Fruit fly (Drosophila melanogaster) whole organism, embryonic: Measurements from ENCODE around the gene sea.

Source experiments
- Abd-B ChIP-seq: fragments of 200-800 bp; sonication (Bioruptor generic); optimal IDR thresholded peaks from 2 replicates; lab custom pipeline; 2018; ENCODE audit warnings: missing biosample characterization, mild to moderate bottlenecking, missing genetic modification characterization, moderate library complexity
- Awh ChIP-seq: fragments of 200-800 bp; sonication (Bioruptor generic); IDR thresholded peaks from 2 replicates; pipeline ENCODE4, ENCODE4 v1.3.6; 2022; ENCODE audit warnings: missing biosample characterization, missing genetic modification characterization
- Blimp-1 ChIP-seq: fragments of 200-800 bp; sonication (Bioruptor generic); optimal IDR thresholded peaks from 3 replicates; lab custom pipeline; 2018; ENCODE audit warnings: missing biosample characterization, missing genetic modification characterization, mild to moderate bottlenecking, moderate library complexity, missing genetic modification reagents
- BtbVII ChIP-seq: fragments of 200-800 bp; sonication (Bioruptor generic); optimal IDR thresholded peaks from 3 replicates; lab custom pipeline; 2017; ENCODE audit warnings: missing biosample characterization, mild to moderate bottlenecking, missing genetic modification characterization
- CG11695 ChIP-seq: fragments of 200-800 bp; sonication (Bioruptor generic); IDR thresholded peaks from 3 replicates; pipeline ENCODE4 v1.3.6; 2022; ENCODE audit warnings: missing biosample characterization, missing genetic modification characterization
- CG13424 ChIP-seq: fragments of 200-800 bp; sonication (Bioruptor generic); optimal IDR thresholded peaks from 2 replicates; lab custom pipeline; 2019; ENCODE audit warnings: missing biosample characterization, mild to moderate bottlenecking, missing genetic modification characterization, moderate library complexity
- CG14860 ChIP-seq: fragments of 200-800 bp; sonication (Bioruptor generic); IDR thresholded peaks from 3 replicates; pipeline ENCODE4 v1.3.6; 2022; ENCODE audit warnings: missing biosample characterization, missing genetic modification characterization; ENCODE audit not compliant: partially characterized antibody
- CG17385 ChIP-seq: fragments of 200-800 bp; sonication (Bioruptor generic); optimal IDR thresholded peaks from 3 replicates; lab custom pipeline; 2018; ENCODE audit warnings: missing biosample characterization, mild to moderate bottlenecking, missing genetic modification characterization
- CG17568 ChIP-seq: fragments of 200-800 bp; sonication (Bioruptor generic); optimal IDR thresholded peaks from 2 replicates; lab custom pipeline; 2018; ENCODE audit warnings: missing biosample characterization, mild to moderate bottlenecking, missing genetic modification characterization, moderate library complexity
- CG2116 ChIP-seq: fragments of 200-800 bp; sonication (Bioruptor generic); optimal IDR thresholded peaks from 3 replicates; lab custom pipeline; 2018; ENCODE audit warnings: missing biosample characterization, mild to moderate bottlenecking, missing genetic modification characterization
- CG32532 ChIP-seq: fragments of 200-800 bp; sonication (Bioruptor generic); IDR thresholded peaks from 2 replicates; pipeline ENCODE4 v1.3.6; 2022; ENCODE audit warnings: missing biosample characterization, missing genetic modification characterization
- CG34224 ChIP-seq: fragments of 200-800 bp; sonication (Bioruptor generic); IDR thresholded peaks from 3 replicates; pipeline ENCODE4 v1.3.6; 2022; ENCODE audit warnings: missing biosample characterization, missing genetic modification characterization; ENCODE audit not compliant: partially characterized antibody
- CG4328 ChIP-seq: fragments of 200-800 bp; sonication (Bioruptor generic); optimal IDR thresholded peaks from 3 replicates; lab custom pipeline; 2017; ENCODE audit warnings: missing biosample characterization, missing genetic modification reagents, missing genetic modification characterization
- CG4360 ChIP-seq: fragments of 200-800 bp; sonication (Bioruptor generic); IDR thresholded peaks from 2 replicates; pipeline ENCODE4 v1.3.6; 2022; ENCODE audit warnings: missing biosample characterization, missing genetic modification characterization
- CG6791 ChIP-seq: fragments of 200-800 bp; sonication (Bioruptor generic); IDR thresholded peaks from 3 replicates; pipeline ENCODE4 v1.3.6; 2022; ENCODE audit warnings: missing biosample characterization, missing genetic modification characterization; ENCODE audit not compliant: partially characterized antibody
- CG6813 ChIP-seq: fragments of 200-800 bp; sonication (Bioruptor generic); optimal IDR thresholded peaks from 2 replicates; lab custom pipeline; 2017; ENCODE audit warnings: missing biosample characterization, missing genetic modification characterization, mild to moderate bottlenecking, moderate library complexity, missing genetic modification reagents
- Chrac-16 ChIP-seq: fragments of 200-800 bp; sonication (Bioruptor generic); optimal IDR thresholded peaks from 3 replicates; lab custom pipeline; 2016; ENCODE audit warnings: missing biosample characterization, missing genetic modification characterization
- Dref ChIP-seq: fragments of 200-800 bp; sonication (Bioruptor generic); IDR thresholded peaks from 2 replicates; pipeline ENCODE4 v1.3.6; 2022; ENCODE audit warnings: missing biosample characterization, missing genetic modification characterization
- Drgx ChIP-seq: fragments of 200-800 bp; sonication (Bioruptor generic); IDR thresholded peaks from 2 replicates; pipeline ENCODE4 v1.3.6; 2022; ENCODE audit warnings: missing biosample characterization, missing genetic modification characterization
- E2f2 ChIP-seq: fragments of 200-800 bp; sonication (Bioruptor generic); IDR thresholded peaks from 2 replicates; pipeline ENCODE4 v1.3.6; 2022; ENCODE audit warnings: missing biosample characterization, missing genetic modification characterization
- HLHmδ ChIP-seq: fragments of 200-800 bp; sonication (Bioruptor generic); optimal IDR thresholded peaks from 2 replicates; lab custom pipeline; 2018; ENCODE audit warnings: missing biosample characterization, mild to moderate bottlenecking, missing genetic modification characterization, moderate library complexity
- Nf-YA ChIP-seq: fragments of 200-800 bp; sonication (Bioruptor generic); IDR thresholded peaks from 2 replicates; pipeline ENCODE4 v1.3.6; 2022; ENCODE audit warnings: missing biosample characterization, missing genetic modification characterization
- Opbp ChIP-seq: fragments of 200-800 bp; sonication (Bioruptor generic); IDR thresholded peaks from 3 replicates; pipeline ENCODE4 v1.3.6; 2022; ENCODE audit warnings: missing biosample characterization, missing genetic modification characterization; ENCODE audit not compliant: partially characterized antibody
- PHDP ChIP-seq: fragments of 200-800 bp; sonication (Bioruptor generic); optimal IDR thresholded peaks from 3 replicates; lab custom pipeline; 2018; ENCODE audit warnings: missing biosample characterization, mild to moderate bottlenecking, missing genetic modification characterization, moderate library complexity
- Trl ChIP-seq, 3 experiments: fragments of >200 bp in 2 of 3; fragments of 200-800 bp in 1 of 3; sonication (Bioruptor generic) in 1 of 3; optimal IDR thresholded peaks; 2 replicates in 1 of 3; 3 replicates in 2 of 3; lab custom pipeline; 2016 to 2017; ENCODE audit warnings: missing biosample characterization in 1 of 3, missing genetic modification characterization in 1 of 3
- Xrp1 ChIP-seq: fragments of 200-800 bp; sonication (Bioruptor generic); IDR thresholded peaks from 2 replicates; pipeline ENCODE4 v1.3.6; 2022; ENCODE audit warnings: missing biosample characterization, missing genetic modification characterization
- chinmo ChIP-seq: fragments of 200-800 bp; sonication (Bioruptor generic); IDR thresholded peaks from 4 replicates; pipeline ENCODE4 v1.3.6; 2022; ENCODE audit warnings: missing biosample characterization, missing genetic modification characterization; ENCODE audit not compliant: partially characterized antibody
- chm ChIP-seq: fragments of 200-800 bp; sonication (Bioruptor generic); IDR thresholded peaks from 2 replicates; pipeline ENCODE4 v1.3.6; 2022; ENCODE audit warnings: missing biosample characterization, missing genetic modification characterization
- ci ChIP-seq: fragments of 200-800 bp; sonication (Bioruptor generic); IDR thresholded peaks from 3 replicates; pipeline ENCODE4 v1.3.6; 2022; ENCODE audit warnings: missing biosample characterization, missing genetic modification characterization
- crol ChIP-seq: fragments of 200-800 bp; sonication (Bioruptor generic); IDR thresholded peaks from 2 replicates; pipeline ENCODE4 v1.3.6; 2022; ENCODE audit warnings: missing biosample characterization, missing genetic modification characterization
- crp ChIP-seq, 2 experiments: fragments of 200-800 bp; sonication (Bioruptor generic); optimal IDR thresholded peaks; 2 replicates in 1 of 2; 3 replicates in 1 of 2; lab custom pipeline; 2017; ENCODE audit warnings: missing biosample characterization in 2 of 2, missing genetic modification characterization in 2 of 2, mild to moderate bottlenecking in 1 of 2, moderate library complexity in 1 of 2
- cwo ChIP-seq: fragments of 200-800 bp; sonication (Bioruptor generic); optimal IDR thresholded peaks from 3 replicates; lab custom pipeline; 2017; ENCODE audit warnings: missing biosample characterization, missing genetic modification characterization, mild to moderate bottlenecking, moderate library complexity, missing genetic modification reagents
- fu2 ChIP-seq: fragments of 200-800 bp; sonication (Bioruptor generic); optimal IDR thresholded peaks from 2 replicates; lab custom pipeline; 2016; ENCODE audit warnings: missing biosample characterization, missing genetic modification characterization
- gcm ChIP-seq: fragments of 200-800 bp; sonication (Bioruptor generic); optimal IDR thresholded peaks from 2 replicates; lab custom pipeline; 2019; ENCODE audit warnings: missing biosample characterization, mild to moderate bottlenecking, missing genetic modification characterization, moderate library complexity
- hbn ChIP-seq: fragments of 200-800 bp; sonication (Bioruptor generic); IDR thresholded peaks from 2 replicates; pipeline ENCODE4 v1.3.6; 2022; ENCODE audit warnings: missing biosample characterization, missing genetic modification characterization; ENCODE audit not compliant: partially characterized antibody
- lbe ChIP-seq: fragments of 200-800 bp; sonication (Bioruptor generic); optimal IDR thresholded peaks from 2 replicates; lab custom pipeline; 2016; ENCODE audit warnings: missing biosample characterization, mild to moderate bottlenecking, missing genetic modification characterization
- oc ChIP-seq: fragments of 200-800 bp; sonication (Bioruptor generic); optimal IDR thresholded peaks from 2 replicates; lab custom pipeline; 2018; ENCODE audit warnings: missing biosample characterization, mild to moderate bottlenecking, missing genetic modification characterization, moderate library complexity
- onecut ChIP-seq: fragments of 200-800 bp; sonication (Bioruptor generic); IDR thresholded peaks from 2 replicates; pipeline ENCODE4 v1.3.6; 2022; ENCODE audit warnings: missing biosample characterization, missing genetic modification characterization
- phol ChIP-seq: fragments of 200-800 bp; sonication (Bioruptor generic); optimal IDR thresholded peaks from 3 replicates; lab custom pipeline; 2018; ENCODE audit warnings: missing biosample characterization, mild to moderate bottlenecking, missing genetic modification characterization, moderate library complexity
- sna ChIP-seq: fragments of 200-800 bp; sonication (Bioruptor generic); IDR thresholded peaks from 2 replicates; pipeline ENCODE4 v1.3.6; 2022; ENCODE audit warnings: missing biosample characterization, missing genetic modification characterization; ENCODE audit not compliant: partially characterized antibody
- sob ChIP-seq: fragments of 200-800 bp; sonication (Bioruptor generic); IDR thresholded peaks from 2 replicates; pipeline ENCODE4 v1.3.6; 2022; ENCODE audit warnings: missing biosample characterization, missing genetic modification characterization
- stc ChIP-seq: fragments of 200-800 bp; sonication (Bioruptor generic); IDR thresholded peaks from 2 replicates; pipeline ENCODE4 v1.3.6; 2022; ENCODE audit warnings: missing biosample characterization, missing genetic modification characterization
- trem ChIP-seq: fragments of 200-800 bp; optimal IDR thresholded peaks from 3 replicates; lab custom pipeline; 2019; ENCODE audit warnings: missing biosample characterization, mild to moderate bottlenecking, missing genetic modification characterization, moderate library complexity
- ttk ChIP-seq: fragments of 200-800 bp; sonication (Bioruptor generic); IDR thresholded peaks from 2 replicates; pipeline ENCODE4 v2.1.2; 2022; ENCODE audit warnings: missing biosample characterization, missing genetic modification characterization
- vvl ChIP-seq: fragments of 200-800 bp; sonication (Bioruptor generic); IDR thresholded peaks from 2 replicates; pipeline ENCODE4 v1.3.6; 2022; ENCODE audit warnings: missing biosample characterization, missing genetic modification characterization
- wek ChIP-seq: fragments of 200-800 bp; sonication (Bioruptor generic); optimal IDR thresholded peaks from 3 replicates; lab custom pipeline; 2018; ENCODE audit warnings: missing biosample characterization, mild to moderate bottlenecking, missing genetic modification characterization, moderate library complexity

The sea gene

dm6 chr3R:11604654-11605436, 38.0 kb upstream of the sea start (continued):
- TF ChIP-seq CG4360 (GFP tag; lab: Robert Waterston, UW): peak; percentile 50
- TF ChIP-seq gcm (GFP tag; lab: Kevin White, UChicago): peak; percentile 44
- TF ChIP-seq CG11695 (GFP tag; lab: Robert Waterston, UW): 0 out of 3 replicates have a peak, but pooled peaks have one; percentile 44
- TF ChIP-seq crp (GFP tag; optimal IDR thresholded peaks at IDR 0.05; lab: Kevin White, UChicago): peak in 1 of 2 experiments; percentile 53
- peak; percentile 44 for TF ChIP-seq BtbVII (GFP tag; lab: Kevin White, UChicago)
- TF ChIP-seq Drgx: peak; percentile 59; the same call in 1 of the 2 replicates
- TF ChIP-seq ci (GFP tag; lab: Robert Waterston, UW): peak; percentile 16; the same call in 1 of the 3 replicates
- TF ChIP-seq Awh (GFP tag; lab: Robert Waterston, UW): 0 out of 2 replicates have a peak, but pooled peaks have one; percentile 26
- peak; percentile 84 for TF ChIP-seq CG34224 (GFP tag; lab: Robert Waterston, UW)
- TF ChIP-seq crol (GFP tag; lab: Robert Waterston, UW): peak; percentile 43; the same call in 1 of the 2 replicates
- peak; percentile 98 for TF ChIP-seq onecut
- TF ChIP-seq Nf-YA: no peak
- no peak for TF ChIP-seq ttk (GFP tag; lab: Robert Waterston, UW)
- TF ChIP-seq HLHmδ: peak; percentile 37
- TF ChIP-seq CG2116 (GFP tag; lab: Kevin White, UChicago): peak; percentile 11
- TF ChIP-seq lbe (GFP tag; lab: Kevin White, UChicago): peak; percentile 44
- peak; percentile 30; the same call in 1 of the 2 replicates for TF ChIP-seq chm (GFP tag; lab: Robert Waterston, UW)
- TF ChIP-seq CG17385: peak; percentile 62
- TF ChIP-seq Dref (GFP tag; lab: Robert Waterston, UW): 0 out of 2 replicates have a peak, but pooled peaks have one; percentile 36
- no peak for TF ChIP-seq Chrac-16 (GFP tag; lab: Kevin White, UChicago)
- 0 out of 2 replicates have a peak, but pooled peaks have one; percentile 20 for TF ChIP-seq sob (GFP tag; lab: Robert Waterston, UW)
- no peak for TF ChIP-seq fu2
- peak; percentile 38 for TF ChIP-seq CG6813 (GFP tag; lab: Kevin White, UChicago)
- no peak for TF ChIP-seq Abd-B
- TF ChIP-seq wek: peak; percentile 31
- TF ChIP-seq Opbp: peak; percentile 48; the same call in 1 of the 3 replicates
- peak; percentile 60; the same call in 1 of the 2 replicates for TF ChIP-seq vvl (GFP tag; lab: Robert Waterston, UW)
- peak; percentile 68; the same call in 1 of the 2 replicates for TF ChIP-seq CG32532
- TF ChIP-seq hbn (GFP tag; lab: Robert Waterston, UW): peak; percentile 63; the same call in 1 of the 2 replicates
- no peak for TF ChIP-seq CG4328
- peak; percentile 34 for TF ChIP-seq oc (tag; lab: Kevin White, UChicago)
- no peak for TF ChIP-seq cwo (GFP tag; lab: Kevin White, UChicago)
- TF ChIP-seq chinmo (GFP tag; lab: Robert Waterston, UW): peak; percentile 94; the same call in 3 of the 4 replicates
- 0 out of 3 replicates have a peak, but pooled peaks have one; percentile 26 for TF ChIP-seq CG6791 (GFP tag; lab: Robert Waterston, UW)
- 0 out of 3 replicates have a peak, but pooled peaks have one; percentile 22 for TF ChIP-seq CG14860
- TF ChIP-seq stc (GFP tag; lab: Robert Waterston, UW): peak; percentile 32; the same call in 1 of the 2 replicates
- no peak for TF ChIP-seq CG13424
- peak; percentile 15 for TF ChIP-seq PHDP (tag; lab: Kevin White, UChicago)
- TF ChIP-seq sna (GFP tag; lab: Robert Waterston, UW): peak; percentile 80
- no peak for TF ChIP-seq phol
- TF ChIP-seq Blimp-1: peak; percentile 29
- peak; percentile 17; the same call in 1 of the 2 replicates for TF ChIP-seq E2f2 (GFP tag; lab: Robert Waterston, UW)
- TF ChIP-seq Xrp1 (GFP tag; lab: Robert Waterston, UW): peak; percentile 9; the same call in 1 of the 2 replicates
- peak; percentile 97 to 99 for TF ChIP-seq Trl (optimal IDR thresholded peaks at IDR 0.05; lab: Kevin White, UChicago)
- peak; percentile 7 for TF ChIP-seq Trl (GFP tag; optimal IDR thresholded peaks at IDR 0.05; lab: Kevin White, UChicago)
- peak; percentile 5 for TF ChIP-seq trem (tag; lab: Kevin White, UChicago)
- TF ChIP-seq CG17568: peak; percentile 22
